Fruit fly (Drosophila melanogaster): ENCODE data around the gene Osi10b.

DNA sequence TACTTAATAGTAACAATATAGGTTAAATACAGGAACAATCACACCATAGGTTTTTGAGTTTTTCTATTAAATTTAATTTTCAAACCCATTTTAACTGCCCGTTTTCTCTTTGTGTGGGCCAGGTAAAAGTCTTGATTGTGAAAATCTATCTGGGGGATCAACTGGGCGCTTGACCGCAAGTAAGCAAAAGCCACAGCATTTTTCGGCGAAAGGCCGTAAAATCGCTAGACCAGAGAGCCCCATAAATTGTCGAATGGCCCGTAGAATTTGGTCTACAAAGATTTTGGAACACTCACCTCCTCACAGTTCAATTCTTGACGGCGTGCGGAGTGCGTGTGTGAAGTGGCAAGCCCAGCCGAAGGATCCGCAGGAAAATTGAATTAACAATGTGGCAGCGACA, 21.4 kb downstream of the Osi10b start, which contains the start of gene CG15594:
- TF ChIP-seq toe (GFP tag; optimal IDR thresholded peaks at IDR 0.05) (no peak), CG1620 (GFP tag; optimal IDR thresholded peaks at IDR 0.05) (no peak), kay (GFP tag; ENCODE audit: borderline replicate concordance) (no peak), Clk (GFP tag; optimal IDR thresholded peaks at IDR 0.05) (no peak), ovo (GFP tag; optimal IDR thresholded peaks at IDR 0.05) (no peak), Crg-1 (GFP tag; optimal IDR thresholded peaks at IDR 0.05) (no peak), CG14711 (tag; optimal IDR thresholded peaks at IDR 0.05) (no peak)
